Fruit fly (Drosophila melanogaster): Measurements from ENCODE around the gene CG6928.

DNA sequence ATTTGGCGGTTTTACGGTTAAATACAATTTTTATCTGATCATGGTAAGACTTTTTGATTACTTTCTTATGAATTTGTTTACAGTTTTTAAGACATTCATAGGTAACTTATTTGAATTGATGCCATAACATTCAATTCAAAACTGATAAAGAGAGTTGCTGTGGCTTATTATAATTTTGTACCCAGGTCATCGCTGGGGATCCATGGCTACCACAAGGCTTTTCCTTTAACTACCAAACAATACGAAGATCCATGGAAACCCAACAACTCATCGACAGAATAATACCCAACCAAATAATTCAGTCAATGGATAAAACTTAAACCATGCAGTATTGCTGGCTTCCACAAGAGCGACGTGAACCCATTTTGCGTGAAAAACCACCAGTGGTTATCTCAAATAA lies 39.1 kb downstream of the CG6928 start, which contains the start of gene CG6793:
- TF ChIP-seq CG14655 (GFP tag; optimal IDR thresholded peaks at IDR 0.05) (no peak), Pif1B (GFP tag; optimal IDR thresholded peaks at IDR 0.05) (no peak), CG4496 (GFP tag; IDR thresholded peaks at IDR 0.05) (no peak), CG8159 (tag; optimal IDR thresholded peaks at IDR 0.05) (no peak), CG12605 (GFP tag; IDR thresholded peaks at IDR 0.05) (no peak), rn (GFP tag; IDR thresholded peaks at IDR 0.05) (no peak), CG8301 (tag; optimal IDR thresholded peaks at IDR 0.05) (no peak), CG32121 (GFP tag; IDR thresholded peaks at IDR 0.05) (no peak), Pif1A (GFP tag; optimal IDR thresholded peaks at IDR 0.05) (no peak), Snoo (tag; optimal IDR thresholded peaks at IDR 0.05) (no peak), Ets98B (GFP tag; IDR thresholded peaks at IDR 0.05) (no peak), CG13204 (GFP tag; optimal IDR thresholded peaks at IDR 0.05) (no peak), gl (tag; optimal IDR thresholded peaks at IDR 0.05) (no peak)

Data from whole organism, pupa.